Worm (Caenorhabditis elegans): Measurements from ENCODE around the gene C48B4.11.

C48B4.11 gene

ce11 chrIII:9528824-9529223 is 37.1 kb downstream of the C48B4.11 start, which contains the start of gene ZK1098.2 (continued):
- no peak for TF ChIP-seq mdl-1 (tag; optimal IDR thresholded peaks at IDR 0.05)
- peak in 1 of 2 experiments; percentile 50 for TF ChIP-seq hif-1 (tag; optimal IDR thresholded peaks at IDR 0.05)
- no peak for TF ChIP-seq zfp-3 (GFP tag; conservative IDR thresholded peaks at IDR 0.05)
- no peak for TF ChIP-seq dmd-6 (GFP tag; IDR thresholded peaks at IDR 0.05)
- TF ChIP-seq spr-1 (tag; optimal IDR thresholded peaks at IDR 0.05) = no peak
- TF ChIP-seq lim-7 (GFP tag; IDR thresholded peaks at IDR 0.05) = no peak
- TF ChIP-seq ceh-44 (GFP tag; IDR thresholded peaks at IDR 0.05) = no peak
- peak; percentile 37 for TF ChIP-seq dpl-1 (GFP tag; optimal IDR thresholded peaks at IDR 0.05)
- no peak for TF ChIP-seq pha-4 (GFP tag; IDR thresholded peaks at IDR 0.05)
- no peak for TF ChIP-seq pha-4 (tag; optimal IDR thresholded peaks at IDR 0.05)
- peak in 1 of 2 experiments; percentile 62 for TF ChIP-seq lsy-2 (tag; optimal IDR thresholded peaks at IDR 0.05)
- no peak for TF ChIP-seq daf-19 (GFP tag; conservative IDR thresholded peaks at IDR 0.05)
- no peak for TF ChIP-seq nhr-111 (GFP tag; optimal IDR thresholded peaks at IDR 0.05)
- TF ChIP-seq mep-1 (tag; optimal IDR thresholded peaks at IDR 0.05) = peak; percentile 11
- no peak for TF ChIP-seq tag-97 (GFP tag; IDR thresholded peaks at IDR 0.05)
- no peak for TF ChIP-seq ctbp-1 (GFP tag; IDR thresholded peaks at IDR 0.05)
- TF ChIP-seq F44E2.7 (GFP tag; IDR thresholded peaks at IDR 0.05) = no peak
- no peak for TF ChIP-seq arid-1 (GFP tag; conservative IDR thresholded peaks at IDR 0.05)

ce11 chrIII:9526851-9527250 is 39.1 kb downstream of the C48B4.11 start, which contains the start of gene ZK1098.6:
TSS of gene ZK1098.6 (plus strand) at chrIII:9527151.
- no peak for TF ChIP-seq lin-13 (GFP tag; optimal IDR thresholded peaks at IDR 0.05)
- no peak for TF ChIP-seq tra-1 (GFP tag; IDR thresholded peaks at IDR 0.05)
- TF ChIP-seq mxl-2 (GFP tag; conservative IDR thresholded peaks at IDR 0.05) = no peak
- TF ChIP-seq lin-1 (GFP tag; IDR thresholded peaks at IDR 0.05) = no peak
- no peak for TF ChIP-seq D1046.2 (GFP tag; IDR thresholded peaks at IDR 0.05)
- no peak for TF ChIP-seq hlh-30 (tag; optimal IDR thresholded peaks at IDR 0.05; ENCODE audit: insufficient read depth)
- no peak for TF ChIP-seq zip-11 (GFP tag; IDR thresholded peaks at IDR 0.05)
- TF ChIP-seq ZK546.5 (tag; optimal IDR thresholded peaks at IDR 0.05) = no peak
- no peak for TF ChIP-seq Y75B8A.6 (GFP tag; IDR thresholded peaks at IDR 0.05)
- TF ChIP-seq php-3 (GFP tag; IDR thresholded peaks at IDR 0.05) = no peak
- no peak for TF ChIP-seq tag-97 (GFP tag; IDR thresholded peaks at IDR 0.05)
- TF ChIP-seq gei-8 (GFP tag; optimal IDR thresholded peaks at IDR 0.05) = no peak
- no peak for TF ChIP-seq mdl-1 (tag; optimal IDR thresholded peaks at IDR 0.05)
- no peak for TF ChIP-seq unc-39 (tag; optimal IDR thresholded peaks at IDR 0.05)
- no peak for TF ChIP-seq ztf-7 (tag; optimal IDR thresholded peaks at IDR 0.05)
- no peak for TF ChIP-seq attf-4 (tag; optimal IDR thresholded peaks at IDR 0.05)
- TF ChIP-seq jun-1 (tag; optimal IDR thresholded peaks at IDR 0.05) = no peak

- no peak for TF ChIP-seq madf-9 (GFP tag; conservative IDR thresholded peaks at IDR 0.05)
- TF ChIP-seq lim-7 (GFP tag; IDR thresholded peaks at IDR 0.05) = no peak
- TF ChIP-seq hif-1 (tag; optimal IDR thresholded peaks at IDR 0.05) = no peak
- TF ChIP-seq arid-1 (GFP tag; conservative IDR thresholded peaks at IDR 0.05) = no peak
- TF ChIP-seq F37D6.2 (tag; optimal IDR thresholded peaks at IDR 0.05) = no peak
- TF ChIP-seq spr-1 (tag; optimal IDR thresholded peaks at IDR 0.05) = no peak
- no peak for TF ChIP-seq ama-1 (optimal IDR thresholded peaks at IDR 0.05)
- TF ChIP-seq ZK546.5 (tag; optimal IDR thresholded peaks at IDR 0.05) = no peak
- no peak for TF ChIP-seq skn-1 (tag; optimal IDR thresholded peaks at IDR 0.05)
- no peak for TF ChIP-seq aha-1 (tag)
- no peak for TF ChIP-seq lin-13 (GFP tag; optimal IDR thresholded peaks at IDR 0.05)
- no peak for TF ChIP-seq daf-19 (GFP tag; conservative IDR thresholded peaks at IDR 0.05)
- no peak for TF ChIP-seq unc-130 (GFP tag; optimal IDR thresholded peaks at IDR 0.05)
- TF ChIP-seq ceh-82 (tag; optimal IDR thresholded peaks at IDR 0.05) = no peak
These were observed 40.7 kb downstream of the C48B4.11 start, which contains the start of gene trpp-3 for ce11 chrIII:9525252-9525651. TSS of gene trpp-3 (plus strand) at chrIII:9525552.

Data from whole organism, L4 larva.